Fruit fly (Drosophila melanogaster) ovary, adult (tissue): Measurements from ENCODE around the gene CG42588.

Source experiments
- CG17801 ChIP-seq: fragments of 200-800 bp; optimal IDR thresholded peaks from 2 replicates; lab custom pipeline; 2019; ENCODE audit warnings: missing biosample characterization, mild to moderate bottlenecking, missing genetic modification characterization, moderate library complexity; ENCODE audit not compliant: partially characterized antibody

CG42588 gene

dm6 chr3L:12867956-12868443 lies 53.9 kb downstream of the CG42588 start:
- TF ChIP-seq CG17801 (GFP tag; lab: Kevin White, UChicago), result no peak

- no peak for TF ChIP-seq CG17801 (GFP tag; lab: Kevin White, UChicago)
Observed at dm6 chr3L:12874211-12874610, 60.2 kb downstream of the CG42588 start.
